Fruit fly (Drosophila melanogaster): ENCODE measurements around the gene CG2260.
A peak's percentile ranks its signal among the peaks of the same experiment; 100 is the strongest.

Gene CG2260

dm6 chrX:8125224-8125649 is 4.3 kb upstream of the CG2260 start (continued):
- TF ChIP-seq CG18476 (GFP tag; optimal IDR thresholded peaks at IDR 0.05) (no peak), grau (tag; optimal IDR thresholded peaks at IDR 0.05) (peak; percentile 59), CG7556 (GFP tag; optimal IDR thresholded peaks at IDR 0.05) (peak; percentile 70), tll (GFP tag; optimal IDR thresholded peaks at IDR 0.05) (no peak), ewg (GFP tag; optimal IDR thresholded peaks at IDR 0.05) (peak; percentile 39), CG4617 (GFP tag; optimal IDR thresholded peaks at IDR 0.05; ENCODE audit: borderline replicate concordance) (no peak), CG4424 (GFP tag; optimal IDR thresholded peaks at IDR 0.05) (peak; percentile 63), Fer1 (GFP tag; optimal IDR thresholded peaks at IDR 0.05) (peak; percentile 37), Atf6 (GFP tag; IDR thresholded peaks at IDR 0.05) (no peak), Drgx (GFP tag; IDR thresholded peaks at IDR 0.05) (peak; percentile 55), CG6272 (GFP tag; IDR thresholded peaks at IDR 0.05) (0 out of 2 replicates have a peak, but pooled peaks have one; percentile 10), CG30020 (tag; optimal IDR thresholded peaks at IDR 0.05) (peak; percentile 18), Dp (GFP tag; optimal IDR thresholded peaks at IDR 0.05) (no peak), Ada2b (GFP tag; IDR thresholded peaks at IDR 0.05) (no peak), dan (GFP tag; IDR thresholded peaks at IDR 0.05) (no peak), crp (GFP tag; optimal IDR thresholded peaks at IDR 0.05) (no peak), Gug (GFP tag; IDR thresholded peaks at IDR 0.05) (peak; percentile 34; the same call in 1 of the 4 replicates), CG9876 (GFP tag; optimal IDR thresholded peaks at IDR 0.05) (no peak), sd (tag; optimal IDR thresholded peaks at IDR 0.05) (no peak), CG13424 (tag; optimal IDR thresholded peaks at IDR 0.05) (peak; percentile 69), ind (GFP tag; optimal IDR thresholded peaks at IDR 0.05) (peak; percentile 49), CG32532 (GFP tag; IDR thresholded peaks at IDR 0.05) (0 out of 2 replicates have a peak, but pooled peaks have one; percentile 17), Dad (GFP tag; optimal IDR thresholded peaks at IDR 0.05) (no peak), sc (optimal IDR thresholded peaks at IDR 0.05) (no peak), sc (GFP tag; optimal IDR thresholded peaks at IDR 0.05) (peak; percentile 40), Hr39 (optimal IDR thresholded peaks at IDR 0.05) (no peak), CG43689 (GFP tag; IDR thresholded peaks at IDR 0.05) (no peak), sens (GFP tag) (peak; percentile 63), CG32772 (GFP tag; IDR thresholded peaks at IDR 0.05) (0 out of 2 replicates have a peak, but pooled peaks have one; percentile 32), ranshi (GFP tag; IDR thresholded peaks at IDR 0.05) (no peak), CG17912 (GFP tag; optimal IDR thresholded peaks at IDR 0.05) (no peak), CG1529 (GFP tag; optimal IDR thresholded peaks at IDR 0.05) (peak; percentile 9), org-1 (GFP tag; optimal IDR thresholded peaks at IDR 0.05) (no peak), kay (GFP tag; optimal IDR thresholded peaks at IDR 0.05) (no peak), CG12659 (GFP tag; optimal IDR thresholded peaks at IDR 0.05) (peak; percentile 28), esg (GFP tag; conservative IDR thresholded peaks at IDR 0.05) (0 out of 2 replicates have a peak, but pooled peaks have one; percentile 27), CG9727 (GFP tag; optimal IDR thresholded peaks at IDR 0.05) (peak; percentile 53), eyg (GFP tag; optimal IDR thresholded peaks at IDR 0.05) (no peak), E2f2 (GFP tag; IDR thresholded peaks at IDR 0.05) (peak; percentile 40; the same call in 1 of the 2 replicates), Sox102F (GFP tag; optimal IDR thresholded peaks at IDR 0.05) (peak; percentile 74), ken (GFP tag; IDR thresholded peaks at IDR 0.05) (no peak), slou (GFP tag; optimal IDR thresholded peaks at IDR 0.05) (no peak), CG15269 (tag; optimal IDR thresholded peaks at IDR 0.05) (peak; percentile 45), HLH54F (GFP tag; optimal IDR thresholded peaks at IDR 0.05) (no peak), zfh1 (GFP tag; IDR thresholded peaks at IDR 0.05) (0 out of 3 replicates have a peak, but pooled peaks have one; percentile 46), Sry-β (GFP tag; optimal IDR thresholded peaks at IDR 0.05) (no peak), NC2α (GFP tag; optimal IDR thresholded peaks at IDR 0.05) (no peak), CG17385 (GFP tag; optimal IDR thresholded peaks at IDR 0.05) (peak; percentile 57), gsb (GFP tag; IDR thresholded peaks at IDR 0.05) (no peak), NFAT (GFP tag; IDR thresholded peaks at IDR 0.05) (0 out of 2 replicates have a peak, but pooled peaks have one; percentile 31), Dip3 (GFP tag; optimal IDR thresholded peaks at IDR 0.05) (no peak), gcm (GFP tag; optimal IDR thresholded peaks at IDR 0.05) (peak; percentile 34)

All from whole organism, embryonic.